Worm (Caenorhabditis elegans) whole organism, L4 larva: Measurements from ENCODE around the gene daz-1.

ENCODE experiments used
- F44E2.7 ChIP-seq: fragments of 200-800 bp; sonication (Bioruptor generic); IDR thresholded peaks from 2 replicates; pipeline ENCODE4 v2.1.2; 2022; ENCODE audit warnings: missing genetic modification characterization, missing compliant biosample characterization
- T20F7.1 ChIP-seq: fragments of 200-800 bp; sonication (Bioruptor generic); optimal IDR thresholded peaks from 2 replicates; lab custom pipeline; 2018; ENCODE audit warnings: mild to moderate bottlenecking, missing genetic modification characterization, missing compliant biosample characterization
- Y75B8A.6 ChIP-seq: fragments of 200-800 bp; sonication (Bioruptor generic); IDR thresholded peaks from 2 replicates; pipeline ENCODE4 v1.3.6; 2022; ENCODE audit warnings: missing genetic modification reagents, missing genetic modification characterization, missing compliant biosample characterization
- aha-1 ChIP-seq: fragments of 150-350 bp; peaks from one replicate; lab custom pipeline; 2014; ENCODE audit warnings: missing biosample characterization, missing genetic modification characterization
- ama-1 ChIP-seq: fragments of 150-350 bp; optimal IDR thresholded peaks from 2 replicates; lab custom pipeline; 2014; ENCODE audit warnings: inconsistent platforms, mixed read lengths
- cey-2 ChIP-seq: sonication (generic microtip); optimal IDR thresholded peaks from 3 replicates; lab custom pipeline; 2017; ENCODE audit warnings: missing genetic modification characterization, mild to moderate bottlenecking, missing compliant biosample characterization, antibody characterized with exemption, borderline replicate concordance; ENCODE audit not compliant: insufficient read depth
- daf-16 ChIP-seq, 3 experiments: sonication (generic microtip); optimal IDR thresholded peaks; 2 replicates each; lab custom pipeline; 2016 to 2017; ENCODE audit warnings: missing genetic modification characterization in 3 of 3, missing genetic modification reagents in 3 of 3, mild to moderate bottlenecking in 2 of 3, missing compliant biosample characterization in 2 of 3, missing biosample characterization in 1 of 3, moderate library complexity in 1 of 3
- daf-19 ChIP-seq: fragments of 200-800 bp; sonication (Bioruptor generic); conservative IDR thresholded peaks from 2 replicates; pipeline ENCODE4 v1.3.6; 2022; ENCODE audit warnings: missing genetic modification characterization, missing compliant biosample characterization
- dpl-1 ChIP-seq: fragments of 150-350 bp; optimal IDR thresholded peaks from 2 replicates; lab custom pipeline; 2014; ENCODE audit warnings: missing biosample characterization, missing genetic modification reagents, missing genetic modification characterization
- dve-1 ChIP-seq: sonication (generic microtip); optimal IDR thresholded peaks from 2 replicates; lab custom pipeline; 2017; ENCODE audit warnings: antibody characterized with exemption, mild to moderate bottlenecking, missing genetic modification characterization, missing compliant biosample characterization; ENCODE audit not compliant: insufficient read depth
- egl-43 ChIP-seq: fragments of 200-800 bp; sonication (Bioruptor generic); IDR thresholded peaks from 2 replicates; pipeline ENCODE4 v1.3.6; 2022; ENCODE audit warnings: missing genetic modification reagents, missing genetic modification characterization, missing compliant biosample characterization
- hlh-30 ChIP-seq: sonication (generic microtip); optimal IDR thresholded peaks from 2 replicates; lab custom pipeline; 2017; ENCODE audit warnings: antibody characterized with exemption, mild to moderate bottlenecking, missing genetic modification characterization, missing compliant biosample characterization; ENCODE audit not compliant: insufficient read depth
- lin-13 ChIP-seq: fragments of 150-350 bp; optimal IDR thresholded peaks from 2 replicates; lab custom pipeline; 2014; ENCODE audit warnings: missing biosample characterization, missing genetic modification reagents, missing genetic modification characterization
- lin-15B ChIP-seq: fragments of 150-350 bp; sonication (generic microtip); optimal IDR thresholded peaks from 3 replicates; lab custom pipeline; 2014; ENCODE audit warnings: missing biosample characterization, missing genetic modification characterization
- lin-38 ChIP-seq: fragments of 200-800 bp; sonication (Bioruptor generic); IDR thresholded peaks from 2 replicates; pipeline ENCODE4 v1.3.6; 2022; ENCODE audit warnings: missing genetic modification reagents, missing genetic modification characterization, missing compliant biosample characterization
- lsy-2 ChIP-seq, 2 experiments: fragments of 150-350 bp in 1 of 2; sonication (generic microtip) in 1 of 2; optimal IDR thresholded peaks; 2 replicates each; lab custom pipeline; 2014 to 2017; ENCODE audit warnings: missing biosample characterization in 2 of 2, missing genetic modification characterization in 2 of 2
- mdl-1 ChIP-seq, 2 experiments: fragments of 150-350 bp in 1 of 2; sonication (generic microtip) in 1 of 2; optimal IDR thresholded peaks; 2 replicates each; lab custom pipeline; 2014 to 2017; ENCODE audit warnings: missing biosample characterization in 2 of 2, missing genetic modification characterization in 2 of 2
- mdt-29 ChIP-seq: fragments of 200-800 bp; sonication (Bioruptor generic); IDR thresholded peaks from 2 replicates; pipeline ENCODE4 v1.3.6; 2022; ENCODE audit warnings: missing genetic modification reagents, missing genetic modification characterization, missing compliant biosample characterization
- mep-1 ChIP-seq: fragments of 150-350 bp; sonication (generic microtip); optimal IDR thresholded peaks from 3 replicates; lab custom pipeline; 2014; ENCODE audit warnings: missing biosample characterization, missing genetic modification characterization
- mes-2 ChIP-seq: sonication (generic microtip); optimal IDR thresholded peaks from 2 replicates; lab custom pipeline; 2016; ENCODE audit warnings: missing genotype, mild to moderate bottlenecking, missing genetic modification characterization, missing compliant biosample characterization; ENCODE audit not compliant: poor library complexity, severe bottlenecking
- mxl-2 ChIP-seq: fragments of 200-800 bp; sonication (Bioruptor generic); conservative IDR thresholded peaks from 2 replicates; pipeline ENCODE4 v1.3.6; 2022; ENCODE audit warnings: missing genetic modification reagents, missing genetic modification characterization, missing compliant biosample characterization
- nhr-111 ChIP-seq: fragments of 200-800 bp; sonication (Bioruptor generic); optimal IDR thresholded peaks from 2 replicates; lab custom pipeline; 2018; ENCODE audit warnings: mild to moderate bottlenecking, missing genetic modification characterization, missing compliant biosample characterization
- nhr-25 ChIP-seq: sonication (generic microtip); optimal IDR thresholded peaks from 2 replicates; lab custom pipeline; 2017; ENCODE audit warnings: missing genetic modification characterization, mild to moderate bottlenecking, missing compliant biosample characterization, antibody characterized with exemption, moderate library complexity, borderline replicate concordance; ENCODE audit not compliant: insufficient read depth
- nhr-28 ChIP-seq: fragments of 150-350 bp; optimal IDR thresholded peaks from 2 replicates; lab custom pipeline; 2014; ENCODE audit warnings: missing biosample characterization, missing genetic modification characterization
- nhr-6 ChIP-seq: fragments of 150-350 bp; optimal IDR thresholded peaks from 2 replicates; lab custom pipeline; 2014; ENCODE audit warnings: missing biosample characterization, missing genetic modification characterization
- nhr-77 ChIP-seq: fragments of 150-350 bp; optimal IDR thresholded peaks from 2 replicates; lab custom pipeline; 2014; ENCODE audit warnings: missing biosample characterization, missing genetic modification characterization
- pha-4 ChIP-seq, 2 experiments: fragments of 150-350 bp in 1 of 2; fragments of 200-800 bp in 1 of 2; sonication (Bioruptor generic) in 1 of 2; IDR thresholded peaks in 1 of 2; optimal IDR thresholded peaks in 1 of 2; 2 replicates each; pipeline versions ENCODE4 v1.3.6 to Lab custom; 2014 to 2022; ENCODE audit warnings: missing genetic modification characterization in 2 of 2, missing genetic modification reagents in 2 of 2, missing biosample characterization in 1 of 2, missing compliant biosample characterization in 1 of 2
- pqm-1 ChIP-seq: sonication (generic microtip); optimal IDR thresholded peaks from 2 replicates; lab custom pipeline; 2017; ENCODE audit warnings: missing biosample characterization, missing genetic modification characterization
- rbr-2 ChIP-seq: sonication (generic microtip); optimal IDR thresholded peaks from 2 replicates; lab custom pipeline; 2016; ENCODE audit warnings: missing genotype, missing genetic modification characterization, missing compliant biosample characterization
- skn-1 ChIP-seq: fragments of 150-350 bp; optimal IDR thresholded peaks from 2 replicates; lab custom pipeline; 2014; ENCODE audit warnings: missing biosample characterization, missing genetic modification characterization
- snpc-1.2 ChIP-seq: fragments of 200-800 bp; sonication (Bioruptor generic); IDR thresholded peaks from 2 replicates; pipeline ENCODE4 v1.3.6; 2022; ENCODE audit warnings: missing genetic modification reagents, missing genetic modification characterization, missing compliant biosample characterization
- spr-1 ChIP-seq: sonication (generic microtip); optimal IDR thresholded peaks from 2 replicates; lab custom pipeline; 2016; ENCODE audit warnings: mild to moderate bottlenecking, missing genetic modification characterization, missing compliant biosample characterization
- unc-62 ChIP-seq, 3 experiments: fragments of 150-350 bp in 1 of 3; sonication (generic microtip); optimal IDR thresholded peaks in 2 of 3; peaks in 1 of 3; 1 replicate in 1 of 3; 2 replicates in 2 of 3; lab custom pipeline; 2014 to 2017; ENCODE audit warnings: missing biosample characterization in 3 of 3, missing genetic modification characterization in 3 of 3, missing genetic modification reagents in 3 of 3, missing genotype in 1 of 3
- vab-7 ChIP-seq: fragments of 200-800 bp; sonication (Bioruptor generic); IDR thresholded peaks from 2 replicates; pipeline ENCODE4 v1.3.6; 2022; ENCODE audit warnings: missing genetic modification reagents, missing genetic modification characterization, missing compliant biosample characterization
- zfp-2 ChIP-seq: sonication (generic microtip); optimal IDR thresholded peaks from 2 replicates; lab custom pipeline; 2016; ENCODE audit warnings: mild to moderate bottlenecking, missing genetic modification characterization, missing compliant biosample characterization

daz-1 gene

ce11 chrII:5473946-5474423 is 17.9 kb downstream of the daz-1 start, which contains the start of gene mrps-16:
mrps-16 (plus strand) TSS chrII:5474373.
- TF ChIP-seq mes-2 (tag; lab: Kevin White, UChicago): peak; percentile 72
- TF ChIP-seq lsy-2 (tag; optimal IDR thresholded peaks at IDR 0.05; lab: Kevin White, UChicago): peak in 1 of 2 experiments; percentile 82
- TF ChIP-seq mep-1: peak; percentile 38
- peak; percentile 96 for TF ChIP-seq dpl-1 (GFP tag; lab: Kevin White, UChicago)
- TF ChIP-seq dve-1 (tag; lab: Kevin White, UChicago): peak; percentile 68
- TF ChIP-seq vab-7: no peak
- no peak for TF ChIP-seq snpc-1.2 (GFP tag; lab: Robert Waterston, UW)
- no peak for TF ChIP-seq Y75B8A.6 (GFP tag; lab: Robert Waterston, UW)
- TF ChIP-seq unc-62 (GFP tag; optimal IDR thresholded peaks at IDR 0.05 in 1 of 2; lab: Kevin White, UChicago): peak in 1 of 2 experiments; percentile 24
- no peak for TF ChIP-seq unc-62 (tag; optimal IDR thresholded peaks at IDR 0.05; lab: Kevin White, UChicago)
- no peak for TF ChIP-seq T20F7.1
- peak; percentile 42 for TF ChIP-seq rbr-2 (tag; lab: Kevin White, UChicago)
- TF ChIP-seq mdt-29: no peak
- TF ChIP-seq mdl-1 (tag; optimal IDR thresholded peaks at IDR 0.05; lab: Kevin White, UChicago): no peak
- no peak for TF ChIP-seq pha-4 (GFP tag; IDR thresholded peaks at IDR 0.05; lab: Robert Waterston, UW)
- TF ChIP-seq pha-4 (tag; optimal IDR thresholded peaks at IDR 0.05; lab: Kevin White, UChicago): no peak
- no peak for TF ChIP-seq daf-16 (GFP tag; optimal IDR thresholded peaks at IDR 0.05; lab: Kevin White, UChicago)
- peak; percentile 31 for TF ChIP-seq daf-16 (tag; optimal IDR thresholded peaks at IDR 0.05; lab: Kevin White, UChicago)
- TF ChIP-seq nhr-28 (tag; lab: Kevin White, UChicago): peak; percentile 25
- TF ChIP-seq nhr-111 (GFP tag; lab: Kevin White, UChicago): no peak
- 0 out of 2 replicates have a peak, but pooled peaks have one; percentile 48 for TF ChIP-seq daf-19 (GFP tag; lab: Robert Waterston, UW)
- TF ChIP-seq zfp-2 (tag; lab: Kevin White, UChicago): no peak
- peak; percentile 30 for TF ChIP-seq nhr-6 (tag; lab: Kevin White, UChicago)
- TF ChIP-seq pqm-1 (tag; lab: Kevin White, UChicago): no peak
- TF ChIP-seq skn-1: no peak
- peak; percentile 65 for TF ChIP-seq lin-38 (GFP tag; lab: Robert Waterston, UW)
- TF ChIP-seq hlh-30 (tag; lab: Kevin White, UChicago): peak; percentile 44
- peak; percentile 89 for TF ChIP-seq aha-1 (tag; lab: Kevin White, UChicago)
- peak; percentile 7 for TF ChIP-seq nhr-25 (tag; lab: Kevin White, UChicago)

- TF ChIP-seq ama-1 (lab: Kevin White, UChicago) (no peak), egl-43 (no peak), spr-1 (tag; lab: Kevin White, UChicago) (no peak), nhr-77 (tag; lab: Kevin White, UChicago) (no peak), cey-2 (tag; lab: Kevin White, UChicago) (no peak), lin-15B (tag; lab: Kevin White, UChicago) (no peak), mes-2 (tag; lab: Kevin White, UChicago) (no peak), F44E2.7 (no peak), mxl-2 (GFP tag; lab: Robert Waterston, UW) (no peak), zfp-2 (tag; lab: Kevin White, UChicago) (no peak), nhr-28 (tag; lab: Kevin White, UChicago) (no peak), pqm-1 (tag; lab: Kevin White, UChicago) (no peak), lin-13 (GFP tag; lab: Kevin White, UChicago) (no peak)
Observed at ce11 chrII:5474946-5475345, 18.8 kb downstream of the daz-1 start, which contains the start of gene ilcr-2. ilcr-2 (plus strand) TSS chrII:5475246.
